Worm (Caenorhabditis elegans) whole organism, L3 larva: ENCODE results near the gene C07E3.10.

ENCODE experiments used
- R02D3.7 ChIP-seq: fragments of 150-350 bp; optimal IDR thresholded peaks from 2 replicates; lab custom pipeline; 2014; ENCODE audit warnings: missing biosample characterization, missing genetic modification characterization
- ZK546.5 ChIP-seq: sonication (generic microtip); optimal IDR thresholded peaks from 2 replicates; lab custom pipeline; 2017; ENCODE audit warnings: missing biosample characterization, missing genetic modification characterization
- aly-2 ChIP-seq: fragments of 150-350 bp; optimal IDR thresholded peaks from 2 replicates; lab custom pipeline; 2014; ENCODE audit warnings: missing biosample characterization, missing genetic modification characterization
- ama-1 ChIP-seq: fragments of 150-350 bp; optimal IDR thresholded peaks from 2 replicates; lab custom pipeline; 2018
- ceh-16 ChIP-seq: sonication (generic microtip); optimal IDR thresholded peaks from 2 replicates; lab custom pipeline; 2017; ENCODE audit warnings: missing biosample characterization, missing genetic modification characterization
- ceh-28 ChIP-seq: fragments of 150-350 bp; optimal IDR thresholded peaks from 2 replicates; lab custom pipeline; 2014; ENCODE audit warnings: missing biosample characterization, missing genetic modification reagents, missing genetic modification characterization
- ceh-82 ChIP-seq: fragments of 150-350 bp; optimal IDR thresholded peaks from 2 replicates; lab custom pipeline; 2014; ENCODE audit warnings: missing biosample characterization, missing genetic modification characterization
- ceh-9 ChIP-seq: sonication (generic microtip); optimal IDR thresholded peaks from 2 replicates; lab custom pipeline; 2018; ENCODE audit warnings: missing biosample characterization, missing genetic modification characterization
- daf-12 ChIP-seq: fragments of 150-350 bp; optimal IDR thresholded peaks from 2 replicates; lab custom pipeline; 2014; ENCODE audit warnings: missing biosample characterization, missing genetic modification reagents, missing genetic modification characterization
- egl-27 ChIP-seq: sonication (generic microtip); optimal IDR thresholded peaks from 4 replicates; lab custom pipeline; 2017; ENCODE audit warnings: missing biosample characterization, missing genetic modification reagents, missing genetic modification characterization
- egl-5 ChIP-seq: fragments of 150-350 bp; optimal IDR thresholded peaks from 2 replicates; lab custom pipeline; 2017; ENCODE audit warnings: missing biosample characterization, missing genetic modification reagents, missing genetic modification characterization, inconsistent platforms
- elt-1 ChIP-seq: fragments of 150-350 bp; optimal IDR thresholded peaks from 2 replicates; lab custom pipeline; 2014; ENCODE audit warnings: missing biosample characterization, missing genetic modification characterization
- elt-2 ChIP-seq: sonication (generic microtip); optimal IDR thresholded peaks from 2 replicates; lab custom pipeline; 2016; ENCODE audit warnings: missing genetic modification reagents, mild to moderate bottlenecking, missing genetic modification characterization, missing compliant biosample characterization
- elt-3 ChIP-seq, 3 experiments: fragments of 150-350 bp in 1 of 3; sonication (generic microtip) in 2 of 3; optimal IDR thresholded peaks; 2 replicates in 2 of 3; 4 replicates in 1 of 3; lab custom pipeline; 2014 to 2017; ENCODE audit warnings: missing biosample characterization in 3 of 3, missing genetic modification characterization in 3 of 3
- eor-1 ChIP-seq, 2 experiments: fragments of 150-350 bp; optimal IDR thresholded peaks; 2 replicates each; lab custom pipeline; 2014 to 2018; ENCODE audit warnings: missing biosample characterization in 2 of 2, missing genetic modification characterization in 2 of 2
- fkh-10 ChIP-seq: sonication (generic microtip); optimal IDR thresholded peaks from 2 replicates; lab custom pipeline; 2017; ENCODE audit warnings: missing biosample characterization, missing genetic modification reagents, missing genetic modification characterization
- fkh-2 ChIP-seq: fragments of 150-350 bp; optimal IDR thresholded peaks from 2 replicates; lab custom pipeline; 2014; ENCODE audit warnings: missing biosample characterization, missing genetic modification reagents, missing genetic modification characterization
- fos-1 ChIP-seq: fragments of 150-350 bp; optimal IDR thresholded peaks from 2 replicates; lab custom pipeline; 2014; ENCODE audit warnings: missing biosample characterization, missing genetic modification characterization
- hmg-11 ChIP-seq: sonication (generic microtip); optimal IDR thresholded peaks from 2 replicates; lab custom pipeline; 2016; ENCODE audit warnings: missing genetic modification characterization, missing compliant biosample characterization
- jun-1 ChIP-seq: fragments of 150-350 bp; optimal IDR thresholded peaks from 2 replicates; lab custom pipeline; 2014; ENCODE audit warnings: missing biosample characterization, missing genetic modification reagents, missing genetic modification characterization
- lin-15B ChIP-seq: fragments of 150-350 bp; optimal IDR thresholded peaks from 2 replicates; lab custom pipeline; 2014; ENCODE audit warnings: missing biosample characterization, missing genetic modification characterization
- lin-39 ChIP-seq: fragments of 150-350 bp; optimal IDR thresholded peaks from 2 replicates; lab custom pipeline; 2018; ENCODE audit warnings: missing biosample characterization, missing genetic modification reagents, missing genetic modification characterization
- lsy-12 ChIP-seq: sonication (generic microtip); optimal IDR thresholded peaks from 2 replicates; lab custom pipeline; 2016; ENCODE audit warnings: mild to moderate bottlenecking, missing genetic modification characterization, missing compliant biosample characterization
- mdl-1 ChIP-seq: fragments of 150-350 bp; optimal IDR thresholded peaks from 2 replicates; lab custom pipeline; 2014; ENCODE audit warnings: missing biosample characterization, missing genetic modification characterization
- nfya-1 ChIP-seq: sonication (generic microtip); optimal IDR thresholded peaks from 2 replicates; lab custom pipeline; 2017; ENCODE audit warnings: missing genetic modification characterization, mild to moderate bottlenecking, missing compliant biosample characterization, antibody characterized with exemption, moderate library complexity; ENCODE audit not compliant: insufficient read depth
- nhr-11 ChIP-seq: fragments of 150-350 bp; optimal IDR thresholded peaks from 2 replicates; lab custom pipeline; 2014; ENCODE audit warnings: missing biosample characterization, missing genetic modification characterization
- nhr-12 ChIP-seq: fragments of 150-350 bp; optimal IDR thresholded peaks from 2 replicates; lab custom pipeline; 2014; ENCODE audit warnings: missing biosample characterization, missing genetic modification characterization
- nhr-23 ChIP-seq: fragments of 150-350 bp; optimal IDR thresholded peaks from 2 replicates; lab custom pipeline; 2014; ENCODE audit warnings: missing biosample characterization, missing genetic modification reagents, missing genetic modification characterization
- nhr-237 ChIP-seq: fragments of 150-350 bp; optimal IDR thresholded peaks from 2 replicates; lab custom pipeline; 2014; ENCODE audit warnings: missing biosample characterization, missing genetic modification characterization
- nhr-25 ChIP-seq: sonication (generic microtip); optimal IDR thresholded peaks from 2 replicates; lab custom pipeline; 2017; ENCODE audit warnings: missing biosample characterization, missing genetic modification characterization
- nhr-28 ChIP-seq: fragments of 150-350 bp; optimal IDR thresholded peaks from 2 replicates; lab custom pipeline; 2014; ENCODE audit warnings: missing biosample characterization, missing genetic modification characterization
- nhr-43 ChIP-seq: sonication (generic microtip); optimal IDR thresholded peaks from 2 replicates; lab custom pipeline; 2016; ENCODE audit warnings: mild to moderate bottlenecking, missing genetic modification characterization, missing compliant biosample characterization; ENCODE audit not compliant: poor library complexity, severe bottlenecking
- nhr-67 ChIP-seq: fragments of 150-350 bp; optimal IDR thresholded peaks from 2 replicates; lab custom pipeline; 2014; ENCODE audit warnings: missing biosample characterization, missing genetic modification characterization
- nhr-76 ChIP-seq: fragments of 150-350 bp; sonication (generic microtip); optimal IDR thresholded peaks from 5 replicates; lab custom pipeline; 2014; ENCODE audit warnings: missing biosample characterization, missing genetic modification characterization
- nhr-77 ChIP-seq: fragments of 150-350 bp; optimal IDR thresholded peaks from 2 replicates; lab custom pipeline; 2014; ENCODE audit warnings: missing biosample characterization, missing genetic modification characterization
- pha-4 ChIP-seq: fragments of 150-350 bp; optimal IDR thresholded peaks from 2 replicates; lab custom pipeline; 2014; ENCODE audit warnings: missing biosample characterization, missing genetic modification reagents, missing genetic modification characterization
- pqm-1 ChIP-seq: fragments of 150-350 bp; optimal IDR thresholded peaks from 2 replicates; lab custom pipeline; 2017; ENCODE audit warnings: missing biosample characterization, missing genetic modification characterization, inconsistent platforms
- sea-2 ChIP-seq: fragments of 150-350 bp; sonication (generic microtip); optimal IDR thresholded peaks from 4 replicates; lab custom pipeline; 2014; ENCODE audit warnings: missing biosample characterization, missing genetic modification reagents, missing genetic modification characterization
- skn-1 ChIP-seq: fragments of 150-350 bp; optimal IDR thresholded peaks from 2 replicates; lab custom pipeline; 2014; ENCODE audit warnings: missing biosample characterization, missing genetic modification characterization
- snpc-4 ChIP-seq: fragments of 150-350 bp; optimal IDR thresholded peaks from 2 replicates; lab custom pipeline; 2014; ENCODE audit warnings: missing biosample characterization, missing genetic modification characterization
- tbx-2 ChIP-seq: sonication (generic microtip); optimal IDR thresholded peaks from 2 replicates; lab custom pipeline; 2016; ENCODE audit warnings: mild to moderate bottlenecking, missing genetic modification characterization, missing compliant biosample characterization
- unc-39 ChIP-seq: sonication (generic microtip); optimal IDR thresholded peaks from 4 replicates; lab custom pipeline; 2017; ENCODE audit warnings: missing biosample characterization, missing genetic modification characterization
- unc-62 ChIP-seq: fragments of 150-350 bp; sonication (generic microtip); optimal IDR thresholded peaks from 4 replicates; lab custom pipeline; 2014; ENCODE audit warnings: missing biosample characterization, missing genetic modification reagents, missing genetic modification characterization
- zag-1 ChIP-seq: fragments of 150-350 bp; optimal IDR thresholded peaks from 2 replicates; lab custom pipeline; 2014; ENCODE audit warnings: missing biosample characterization, missing genetic modification characterization
- ztf-11 ChIP-seq: fragments of 150-350 bp; optimal IDR thresholded peaks from 2 replicates; lab custom pipeline; 2014; ENCODE audit warnings: missing biosample characterization, missing genetic modification characterization
- ztf-4 ChIP-seq: fragments of 150-350 bp; optimal IDR thresholded peaks from 2 replicates; lab custom pipeline; 2014; ENCODE audit warnings: missing biosample characterization, missing genetic modification characterization

C07E3.10 gene

DNA sequence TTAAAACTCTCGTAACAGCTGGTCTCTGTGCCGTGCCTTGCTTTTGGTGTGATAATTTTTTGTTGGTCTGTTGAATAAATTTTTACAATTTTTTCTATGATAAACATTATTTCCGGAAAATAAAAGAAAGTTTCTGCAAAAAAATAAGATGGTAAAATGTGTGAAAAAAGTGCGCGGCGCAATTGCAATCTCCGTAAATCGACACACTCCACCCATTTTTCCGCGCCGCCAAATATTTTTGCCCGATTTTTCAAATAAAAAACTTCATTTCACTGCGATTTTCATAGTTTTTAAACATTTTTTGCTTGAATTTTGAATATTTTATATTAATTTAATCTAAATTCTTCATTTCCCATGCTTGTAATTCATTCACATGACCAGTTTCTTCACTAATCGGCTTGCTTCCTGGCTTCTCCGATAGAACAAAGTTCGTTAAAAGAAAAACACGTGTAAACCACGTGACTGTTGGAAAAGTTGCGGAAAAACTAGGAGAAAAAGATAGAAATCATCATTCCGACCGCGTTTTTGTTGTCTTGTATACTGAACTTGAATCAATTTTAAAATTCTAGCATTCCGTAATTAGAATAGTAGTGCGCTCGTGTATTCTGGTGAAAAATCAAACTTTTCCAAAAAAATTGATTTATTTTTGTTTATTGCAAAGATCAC lies 42.0 kb downstream of the C07E3.10 start (continued):
- TF ChIP-seq unc-39 (tag; lab: Kevin White, UChicago) (no peak), fos-1 (tag; lab: Kevin White, UChicago) (no peak), ztf-11 (no peak), R02D3.7 (tag; lab: Kevin White, UChicago) (peak; percentile 99), snpc-4 (no peak), egl-5 (tag; lab: Kevin White, UChicago) (peak; percentile 28)

DNA sequence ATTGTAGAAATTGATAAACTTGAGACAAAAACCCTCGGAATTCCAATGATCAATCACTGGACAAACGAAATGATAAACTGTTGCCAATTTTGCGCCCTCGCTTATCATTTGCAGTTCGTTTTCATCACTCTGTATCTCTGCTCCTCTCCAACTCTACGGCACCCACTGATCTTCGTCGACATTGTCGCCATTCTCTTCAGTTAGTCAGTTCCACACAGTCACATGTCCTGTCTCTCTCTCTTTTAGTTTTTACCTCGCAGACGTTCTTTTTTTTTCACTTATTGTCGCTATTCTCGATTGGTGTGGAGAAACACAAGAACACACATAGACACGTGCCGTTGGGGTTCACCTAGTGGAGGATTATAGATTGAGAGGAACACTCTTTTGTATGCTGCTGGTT lies 42.9 kb downstream of the C07E3.10 start:
- TF ChIP-seq sea-2 = no peak
- TF ChIP-seq elt-3 (tag; optimal IDR thresholded peaks at IDR 0.05; lab: Kevin White, UChicago) = peak in 1 of 3 experiments; percentile 58
- peak; percentile 46 for TF ChIP-seq skn-1 (tag; lab: Kevin White, UChicago)
- TF ChIP-seq nhr-43 = peak; percentile 84
- TF ChIP-seq lsy-12 = peak; percentile 28
- peak; percentile 74 for TF ChIP-seq jun-1 (tag; lab: Kevin White, UChicago)
- TF ChIP-seq mdl-1 = peak; percentile 72
- peak; percentile 69 for TF ChIP-seq nhr-23 (tag; lab: Kevin White, UChicago)
- peak; percentile 7 for TF ChIP-seq hmg-11 (tag; lab: Kevin White, UChicago)
- TF ChIP-seq snpc-4 = peak; percentile 15
- TF ChIP-seq pqm-1 (tag; lab: Kevin White, UChicago) = peak; percentile 83
- TF ChIP-seq elt-2 (tag; lab: Kevin White, UChicago) = peak; percentile 94
- TF ChIP-seq ama-1 (lab: Kevin White, UChicago) = peak; percentile 13
- no peak for TF ChIP-seq ceh-9 (tag; lab: Kevin White, UChicago)
- TF ChIP-seq egl-27 (tag; lab: Kevin White, UChicago) = peak; percentile 16
- peak; percentile 85 for TF ChIP-seq pha-4 (tag; lab: Kevin White, UChicago)
- no peak for TF ChIP-seq lin-15B (tag; lab: Kevin White, UChicago)
- peak; percentile 74 for TF ChIP-seq nfya-1
- TF ChIP-seq nhr-25 = peak; percentile 86
- TF ChIP-seq fkh-2 (tag; lab: Kevin White, UChicago) = no peak

DNA sequence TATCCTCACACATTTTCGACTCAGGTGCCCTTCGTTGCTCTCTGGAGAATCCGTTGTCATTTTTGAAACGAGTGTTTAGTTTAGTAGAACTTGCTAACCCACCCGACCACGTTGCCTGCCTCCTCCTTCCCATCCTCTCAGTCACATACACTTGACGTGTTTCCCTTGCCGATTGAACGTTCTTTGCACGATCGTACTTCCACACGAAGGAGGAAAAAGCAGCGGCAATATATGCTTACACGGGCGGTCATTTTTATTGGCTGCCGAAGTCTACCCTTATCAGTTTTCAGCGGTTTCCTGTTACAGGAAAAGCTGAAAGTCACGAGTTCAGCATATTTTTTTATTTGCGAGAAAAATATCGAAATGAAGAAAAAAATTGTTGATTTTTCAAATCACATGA lies 43.6 kb downstream of the C07E3.10 start:
- TF ChIP-seq elt-1 (tag; lab: Kevin White, UChicago) (no peak), zag-1 (tag; lab: Kevin White, UChicago) (no peak), pha-4 (tag; lab: Kevin White, UChicago) (peak; percentile 69), ztf-11 (no peak), snpc-4 (no peak), fos-1 (tag; lab: Kevin White, UChicago) (no peak), nfya-1 (peak; percentile 62), unc-62 (GFP tag; lab: Kevin White, UChicago) (no peak), daf-12 (tag; lab: Kevin White, UChicago) (no peak), ZK546.5 (tag; lab: Kevin White, UChicago) (no peak), jun-1 (tag; lab: Kevin White, UChicago) (peak; percentile 75), nhr-23 (tag; lab: Kevin White, UChicago) (peak; percentile 19), nhr-11 (tag; lab: Kevin White, UChicago) (no peak), elt-3 (tag; optimal IDR thresholded peaks at IDR 0.05; lab: Kevin White, UChicago) (no peak), ceh-28 (tag; lab: Kevin White, UChicago) (no peak), eor-1 (tag; optimal IDR thresholded peaks at IDR 0.05; lab: Kevin White, UChicago) (no peak), skn-1 (tag; lab: Kevin White, UChicago) (no peak), ceh-82 (tag; lab: Kevin White, UChicago) (no peak), nhr-12 (no peak), tbx-2 (tag; lab: Kevin White, UChicago) (no peak), nhr-77 (tag; lab: Kevin White, UChicago) (no peak), nhr-25 (peak; percentile 56), aly-2 (tag; lab: Kevin White, UChicago) (no peak), egl-27 (tag; lab: Kevin White, UChicago) (no peak), pqm-1 (tag; lab: Kevin White, UChicago) (peak; percentile 97), ceh-16 (no peak), nhr-28 (no peak), ama-1 (lab: Kevin White, UChicago) (peak; percentile 75), lin-39 (no peak), ceh-9 (tag; lab: Kevin White, UChicago) (no peak), fkh-10 (GFP tag; lab: Kevin White, UChicago) (no peak), nhr-67 (tag; lab: Kevin White, UChicago) (no peak), lsy-12 (no peak), R02D3.7 (tag; lab: Kevin White, UChicago) (no peak), lin-15B (tag; lab: Kevin White, UChicago) (peak; percentile 14), elt-2 (tag; lab: Kevin White, UChicago) (peak; percentile 89), ztf-4 (tag; lab: Kevin White, UChicago) (no peak), sea-2 (no peak), hmg-11 (tag; lab: Kevin White, UChicago) (no peak), nhr-43 (peak; percentile 60), mdl-1 (no peak), egl-5 (tag; lab: Kevin White, UChicago) (no peak), fkh-2 (tag; lab: Kevin White, UChicago) (no peak), nhr-237 (no peak), nhr-76 (tag; lab: Kevin White, UChicago) (peak; percentile 4)
